Worm (Caenorhabditis elegans): Measurements from ENCODE around the gene nck-1.

- TF ChIP-seq ama-1 (optimal IDR thresholded peaks at IDR 0.05) = no peak
- no peak for TF ChIP-seq flt-1 (GFP tag; IDR thresholded peaks at IDR 0.05)
- TF ChIP-seq ets-7 (tag; optimal IDR thresholded peaks at IDR 0.05) = no peak
- no peak for TF ChIP-seq aly-1 (tag; optimal IDR thresholded peaks at IDR 0.05)
- no peak for TF ChIP-seq pes-1 (GFP tag; IDR thresholded peaks at IDR 0.05)
- no peak for TF ChIP-seq ceh-13 (GFP tag; optimal IDR thresholded peaks at IDR 0.05)
Observed at ce11 chrX:4117626-4118025, 35.6 kb downstream of the nck-1 start, which contains the start of gene F09F9.5.
